Worm (Caenorhabditis elegans) whole organism, mixed stage, embryonic: ENCODE data around the gene Y53C12A.3.

Experiments
- bed-3 ChIP-seq: fragments of 200-800 bp; sonication (Bioruptor generic); optimal IDR thresholded peaks from 3 replicates; lab custom pipeline; 2018; ENCODE audit warnings: mild to moderate bottlenecking, missing genetic modification characterization, moderate library complexity, missing compliant biosample characterization
- cnd-1 ChIP-seq: fragments of 200-800 bp; sonication (Bioruptor generic); optimal IDR thresholded peaks from 2 replicates; lab custom pipeline; 2018; ENCODE audit warnings: mild to moderate bottlenecking, missing genetic modification characterization, missing compliant biosample characterization
- drap-1 ChIP-seq: fragments of 200-800 bp; sonication (Bioruptor generic); optimal IDR thresholded peaks from 3 replicates; lab custom pipeline; 2018; ENCODE audit warnings: mild to moderate bottlenecking, missing genetic modification characterization, missing compliant biosample characterization
- elt-1 ChIP-seq: sonication (generic microtip); optimal IDR thresholded peaks from 2 replicates; lab custom pipeline; 2017; ENCODE audit warnings: missing genetic modification characterization, mild to moderate bottlenecking, missing compliant biosample characterization, antibody characterized with exemption, moderate library complexity, borderline replicate concordance; ENCODE audit not compliant: insufficient read depth
- lsy-2 ChIP-seq: fragments of 150-350 bp; optimal IDR thresholded peaks from 2 replicates; lab custom pipeline; 2014; ENCODE audit warnings: missing biosample characterization, missing genetic modification characterization
- mab-5 ChIP-seq: fragments of 150-350 bp; optimal IDR thresholded peaks from 2 replicates; lab custom pipeline; 2014; ENCODE audit warnings: missing biosample characterization, missing genetic modification characterization
- nhr-12 ChIP-seq: fragments of 150-350 bp; optimal IDR thresholded peaks from 2 replicates; lab custom pipeline; 2014; ENCODE audit warnings: missing biosample characterization, missing genetic modification characterization
- nhr-237 ChIP-seq: fragments of 150-350 bp; optimal IDR thresholded peaks from 2 replicates; lab custom pipeline; 2014; ENCODE audit warnings: missing biosample characterization, missing genetic modification characterization
- nhr-28 ChIP-seq: fragments of 150-350 bp; optimal IDR thresholded peaks from 2 replicates; lab custom pipeline; 2014; ENCODE audit warnings: missing biosample characterization, missing genetic modification characterization
- pha-4 ChIP-seq: fragments of 150-350 bp; optimal IDR thresholded peaks from 2 replicates; lab custom pipeline; 2018; ENCODE audit warnings: missing biosample characterization, missing genetic modification reagents, missing genetic modification characterization
- unc-62 ChIP-seq: fragments of 150-350 bp; optimal IDR thresholded peaks from 2 replicates; lab custom pipeline; 2014; ENCODE audit warnings: missing biosample characterization, missing genetic modification reagents, missing genetic modification characterization
- ztf-11 ChIP-seq: fragments of 150-350 bp; optimal IDR thresholded peaks from 2 replicates; lab custom pipeline; 2014; ENCODE audit warnings: missing biosample characterization, missing genetic modification characterization

- no peak for TF ChIP-seq lsy-2 (tag; lab: Kevin White, UChicago)
- TF ChIP-seq bed-3 (GFP tag; lab: Kevin White, UChicago): no peak
- TF ChIP-seq drap-1 (GFP tag; lab: Kevin White, UChicago): no peak
- no peak for TF ChIP-seq unc-62 (GFP tag; lab: Kevin White, UChicago)
- no peak for TF ChIP-seq nhr-237 (tag; lab: Kevin White, UChicago)
- TF ChIP-seq elt-1 (tag; lab: Kevin White, UChicago): no peak
- no peak for TF ChIP-seq mab-5 (tag; lab: Kevin White, UChicago)
- no peak for TF ChIP-seq pha-4 (tag; lab: Kevin White, UChicago)
- TF ChIP-seq ztf-11 (tag; lab: Kevin White, UChicago): no peak
- TF ChIP-seq nhr-28: no peak
- TF ChIP-seq nhr-12 (tag; lab: Kevin White, UChicago): no peak
- TF ChIP-seq cnd-1: no peak
Measured at ce11 chrII:9690067-9690632, 15.9 kb downstream of the Y53C12A.3 start.
